Worm (Caenorhabditis elegans) whole organism, L2 larva: ENCODE data around the gene dgk-5.

ENCODE experiments used
- C34F6.9 ChIP-seq: fragments of 150-350 bp; optimal IDR thresholded peaks from 2 replicates; lab custom pipeline; 2014; ENCODE audit warnings: missing biosample characterization, missing genetic modification characterization
- F13H6.1 ChIP-seq: sonication (generic microtip); optimal IDR thresholded peaks from 2 replicates; lab custom pipeline; 2016; ENCODE audit warnings: missing genetic modification characterization, missing compliant biosample characterization
- R02D3.7 ChIP-seq: fragments of 150-350 bp; optimal IDR thresholded peaks from 2 replicates; lab custom pipeline; 2014; ENCODE audit warnings: missing biosample characterization, missing genetic modification characterization
- Y55F3AM.14 ChIP-seq: fragments of 200-800 bp; sonication (Bioruptor generic); optimal IDR thresholded peaks from 2 replicates; lab custom pipeline; 2018; ENCODE audit warnings: mild to moderate bottlenecking, missing genetic modification characterization, missing compliant biosample characterization
- ZK546.5 ChIP-seq: sonication (generic microtip); optimal IDR thresholded peaks from 2 replicates; lab custom pipeline; 2017; ENCODE audit warnings: missing biosample characterization, missing genetic modification characterization
- alr-1 ChIP-seq: fragments of 150-350 bp; optimal IDR thresholded peaks from 2 replicates; lab custom pipeline; 2014; ENCODE audit warnings: missing biosample characterization, missing genetic modification characterization
- aly-2 ChIP-seq: fragments of 150-350 bp; optimal IDR thresholded peaks from 2 replicates; lab custom pipeline; 2014; ENCODE audit warnings: missing biosample characterization, missing genetic modification characterization
- blmp-1 ChIP-seq: sonication (generic microtip); optimal IDR thresholded peaks from 2 replicates; lab custom pipeline; 2017; ENCODE audit warnings: missing genetic modification characterization, mild to moderate bottlenecking, missing compliant biosample characterization, antibody characterized with exemption, moderate library complexity; ENCODE audit not compliant: insufficient read depth
- crh-2 ChIP-seq: sonication (generic microtip); optimal IDR thresholded peaks from 2 replicates; lab custom pipeline; 2017; ENCODE audit warnings: missing biosample characterization, missing genetic modification characterization
- dmd-4 ChIP-seq: sonication (generic microtip); optimal IDR thresholded peaks from 2 replicates; lab custom pipeline; 2017; ENCODE audit warnings: missing biosample characterization, missing genetic modification characterization
- egl-27 ChIP-seq: sonication (generic microtip); optimal IDR thresholded peaks from 3 replicates; lab custom pipeline; 2017; ENCODE audit warnings: missing biosample characterization, missing genetic modification reagents, missing genetic modification characterization
- elt-1 ChIP-seq: fragments of 150-350 bp; optimal IDR thresholded peaks from 2 replicates; lab custom pipeline; 2014; ENCODE audit warnings: missing biosample characterization, missing genetic modification characterization
- elt-3 ChIP-seq: sonication (generic microtip); optimal IDR thresholded peaks from 2 replicates; lab custom pipeline; 2017; ENCODE audit warnings: missing biosample characterization, missing genetic modification characterization
- fos-1 ChIP-seq: fragments of 150-350 bp; optimal IDR thresholded peaks from 2 replicates; lab custom pipeline; 2014; ENCODE audit warnings: missing biosample characterization, missing genetic modification characterization
- gmeb-1 ChIP-seq: fragments of 150-350 bp; optimal IDR thresholded peaks from 2 replicates; lab custom pipeline; 2014; ENCODE audit warnings: missing biosample characterization, missing genetic modification characterization
- lsy-2 ChIP-seq, 2 experiments: fragments of 150-350 bp in 1 of 2; sonication (generic microtip) in 1 of 2; optimal IDR thresholded peaks; 2 replicates each; lab custom pipeline; 2014 to 2017; ENCODE audit warnings: missing biosample characterization in 2 of 2, missing genetic modification characterization in 2 of 2
- mbf-1 ChIP-seq: sonication (generic microtip); optimal IDR thresholded peaks from 2 replicates; lab custom pipeline; 2017; ENCODE audit warnings: missing biosample characterization, missing genetic modification characterization
- nhr-10 ChIP-seq: sonication (generic microtip); optimal IDR thresholded peaks from 2 replicates; lab custom pipeline; 2017; ENCODE audit warnings: missing biosample characterization, missing genetic modification characterization
- nhr-11 ChIP-seq: fragments of 150-350 bp; optimal IDR thresholded peaks from 2 replicates; lab custom pipeline; 2014; ENCODE audit warnings: missing biosample characterization, missing genetic modification characterization
- nhr-12 ChIP-seq: fragments of 150-350 bp; optimal IDR thresholded peaks from 2 replicates; lab custom pipeline; 2014; ENCODE audit warnings: missing biosample characterization, missing genetic modification characterization
- nhr-129 ChIP-seq: fragments of 150-350 bp; optimal IDR thresholded peaks from 2 replicates; lab custom pipeline; 2014; ENCODE audit warnings: missing biosample characterization, missing genetic modification characterization
- nhr-21 ChIP-seq: fragments of 150-350 bp; optimal IDR thresholded peaks from 2 replicates; lab custom pipeline; 2014; ENCODE audit warnings: missing biosample characterization, missing genetic modification characterization
- nhr-25 ChIP-seq: fragments of 150-350 bp; sonication (generic microtip); optimal IDR thresholded peaks from 3 replicates; lab custom pipeline; 2014; ENCODE audit warnings: missing biosample characterization, missing genetic modification characterization
- nhr-6 ChIP-seq: fragments of 150-350 bp; optimal IDR thresholded peaks from 2 replicates; lab custom pipeline; 2014; ENCODE audit warnings: missing biosample characterization, missing genetic modification characterization
- skn-1 ChIP-seq: sonication (generic microtip); optimal IDR thresholded peaks from 2 replicates; lab custom pipeline; 2017; ENCODE audit warnings: missing biosample characterization, missing genetic modification characterization
- sma-3 ChIP-seq: sonication (generic microtip); optimal IDR thresholded peaks from 2 replicates; lab custom pipeline; 2016; ENCODE audit warnings: missing genetic modification reagents, missing genetic modification characterization, missing compliant biosample characterization
- sma-9 ChIP-seq, 2 experiments: fragments of 150-350 bp in 1 of 2; sonication (generic microtip) in 1 of 2; optimal IDR thresholded peaks; 2 replicates each; lab custom pipeline; 2014 to 2016; ENCODE audit warnings: missing genetic modification characterization in 2 of 2, mild to moderate bottlenecking in 1 of 2, missing biosample characterization in 1 of 2, missing compliant biosample characterization in 1 of 2, missing genetic modification reagents in 1 of 2, moderate library complexity in 1 of 2
- snpc-4 ChIP-seq: fragments of 150-350 bp; optimal IDR thresholded peaks from 2 replicates; lab custom pipeline; 2014; ENCODE audit warnings: missing biosample characterization, missing genetic modification characterization
- unc-55 ChIP-seq: fragments of 150-350 bp; sonication (generic microtip); optimal IDR thresholded peaks from 3 replicates; lab custom pipeline; 2014; ENCODE audit warnings: missing biosample characterization, missing genetic modification reagents, missing genetic modification characterization
- zag-1 ChIP-seq: fragments of 150-350 bp; optimal IDR thresholded peaks from 2 replicates; lab custom pipeline; 2014; ENCODE audit warnings: missing biosample characterization, missing genetic modification characterization
- ztf-11 ChIP-seq: sonication (generic microtip); optimal IDR thresholded peaks from 2 replicates; lab custom pipeline; 2017; ENCODE audit warnings: missing biosample characterization, missing genetic modification characterization
- ztf-4 ChIP-seq: fragments of 150-350 bp; optimal IDR thresholded peaks from 2 replicates; lab custom pipeline; 2014; ENCODE audit warnings: missing biosample characterization, missing genetic modification characterization

The dgk-5 gene

ce11 chrII:6497137-6497536 lies 26.3 kb upstream of the dgk-5 start:
- TF ChIP-seq ztf-11 (tag; lab: Kevin White, UChicago), result no peak
- TF ChIP-seq nhr-6 (tag; lab: Kevin White, UChicago), result no peak
- TF ChIP-seq C34F6.9 (tag; lab: Kevin White, UChicago), result no peak
- TF ChIP-seq lsy-2 (tag; optimal IDR thresholded peaks at IDR 0.05; lab: Kevin White, UChicago), result peak in 1 of 2 experiments; percentile 22
- no peak for TF ChIP-seq Y55F3AM.14
- no peak for TF ChIP-seq gmeb-1 (tag; lab: Kevin White, UChicago)
- no peak for TF ChIP-seq ztf-4 (tag; lab: Kevin White, UChicago)

- no peak for TF ChIP-seq nhr-25 (tag; lab: Kevin White, UChicago)
- TF ChIP-seq egl-27 (tag; lab: Kevin White, UChicago), result no peak
- no peak for TF ChIP-seq nhr-11 (tag; lab: Kevin White, UChicago)
- no peak for TF ChIP-seq ztf-4 (tag; lab: Kevin White, UChicago)
- no peak for TF ChIP-seq nhr-21 (tag; lab: Kevin White, UChicago)
- no peak for TF ChIP-seq nhr-6 (tag; lab: Kevin White, UChicago)
- no peak for TF ChIP-seq lsy-2 (tag; optimal IDR thresholded peaks at IDR 0.05; lab: Kevin White, UChicago)
- TF ChIP-seq sma-3 (GFP tag; lab: Kevin White, UChicago), result no peak
- no peak for TF ChIP-seq blmp-1 (tag; lab: Kevin White, UChicago)
- no peak for TF ChIP-seq aly-2 (tag; lab: Kevin White, UChicago)
- TF ChIP-seq elt-1 (tag; lab: Kevin White, UChicago), result no peak
- TF ChIP-seq fos-1 (tag; lab: Kevin White, UChicago), result no peak
- TF ChIP-seq elt-3 (tag; lab: Kevin White, UChicago), result no peak
- TF ChIP-seq C34F6.9 (tag; lab: Kevin White, UChicago), result no peak
- no peak for TF ChIP-seq skn-1
- TF ChIP-seq ztf-11 (tag; lab: Kevin White, UChicago), result no peak
- TF ChIP-seq crh-2 (tag; lab: Kevin White, UChicago), result no peak
Observed at ce11 chrII:6496496-6496895, 25.6 kb upstream of the dgk-5 start.

- TF ChIP-seq mbf-1 (tag; lab: Kevin White, UChicago), result no peak
- TF ChIP-seq nhr-6 (tag; lab: Kevin White, UChicago), result no peak
- no peak for TF ChIP-seq snpc-4 (tag; lab: Kevin White, UChicago)
- TF ChIP-seq C34F6.9 (tag; lab: Kevin White, UChicago), result no peak
- TF ChIP-seq R02D3.7 (tag; lab: Kevin White, UChicago), result no peak
- no peak for TF ChIP-seq blmp-1 (tag; lab: Kevin White, UChicago)
- TF ChIP-seq ZK546.5 (tag; lab: Kevin White, UChicago), result no peak
- no peak for TF ChIP-seq dmd-4 (tag; lab: Kevin White, UChicago)
- no peak for TF ChIP-seq nhr-12 (tag; lab: Kevin White, UChicago)
- no peak for TF ChIP-seq nhr-10
- TF ChIP-seq alr-1, result no peak
- no peak for TF ChIP-seq zag-1 (tag; lab: Kevin White, UChicago)
- no peak for TF ChIP-seq nhr-21 (tag; lab: Kevin White, UChicago)
- no peak for TF ChIP-seq nhr-129 (tag; lab: Kevin White, UChicago)
- TF ChIP-seq nhr-25 (tag; lab: Kevin White, UChicago), result no peak
- TF ChIP-seq Y55F3AM.14, result no peak
- TF ChIP-seq sma-9 (GFP tag; optimal IDR thresholded peaks at IDR 0.05; lab: Kevin White, UChicago), result no peak
- no peak for TF ChIP-seq sma-9 (tag; optimal IDR thresholded peaks at IDR 0.05; lab: Kevin White, UChicago)
- TF ChIP-seq F13H6.1 (tag; lab: Kevin White, UChicago), result no peak
- TF ChIP-seq lsy-2 (tag; optimal IDR thresholded peaks at IDR 0.05; lab: Kevin White, UChicago), result no peak
Observed at ce11 chrII:6493709-6494326, 22.9 kb upstream of the dgk-5 start.

- peak; percentile 9 for TF ChIP-seq unc-55 (GFP tag; lab: Kevin White, UChicago)
- TF ChIP-seq nhr-12 (tag; lab: Kevin White, UChicago), result no peak
Observed at ce11 chrII:6493139-6493538, 22.3 kb upstream of the dgk-5 start.
